Worm (Caenorhabditis elegans) whole organism, early embryonic: ENCODE data around the gene wars-1.

Experiments used
- B0310.2 ChIP-seq: sonication (generic microtip); optimal IDR thresholded peaks from 2 replicates; lab custom pipeline; 2016; ENCODE audit warnings: mild to moderate bottlenecking, missing genetic modification characterization, missing compliant biosample characterization
- F13C5.2 ChIP-seq: sonication (generic microtip); optimal IDR thresholded peaks from 2 replicates; lab custom pipeline; 2017; ENCODE audit warnings: mild to moderate bottlenecking, missing genetic modification characterization, inconsistent platforms, missing compliant biosample characterization
- aly-1 ChIP-seq: sonication (generic microtip); optimal IDR thresholded peaks from 2 replicates; lab custom pipeline; 2016; ENCODE audit warnings: missing genetic modification characterization, missing compliant biosample characterization
- ama-1 ChIP-seq: fragments of 150-350 bp; optimal IDR thresholded peaks from 2 replicates; lab custom pipeline; 2014
- ceh-13 ChIP-seq: fragments of 200-800 bp; sonication (Bioruptor generic); optimal IDR thresholded peaks from 2 replicates; lab custom pipeline; 2018; ENCODE audit warnings: mild to moderate bottlenecking, missing genetic modification characterization, missing compliant biosample characterization
- ets-7 ChIP-seq: sonication (generic microtip); optimal IDR thresholded peaks from 2 replicates; lab custom pipeline; 2016; ENCODE audit warnings: missing genotype, missing genetic modification characterization, missing compliant biosample characterization
- flt-1 ChIP-seq: fragments of 200-800 bp; sonication (Bioruptor generic); IDR thresholded peaks from 2 replicates; pipeline ENCODE4 v1.3.6; 2022; ENCODE audit warnings: missing genetic modification characterization, missing compliant biosample characterization
- hmbx-1 ChIP-seq: sonication (generic microtip); optimal IDR thresholded peaks from 2 replicates; lab custom pipeline; 2016; ENCODE audit warnings: mild to moderate bottlenecking, missing genetic modification characterization, missing compliant biosample characterization
- hmg-4 ChIP-seq: fragments of 200-800 bp; sonication (Bioruptor generic); optimal IDR thresholded peaks from 2 replicates; lab custom pipeline; 2018; ENCODE audit warnings: mild to moderate bottlenecking, missing genetic modification characterization, missing compliant biosample characterization
- pes-1 ChIP-seq: fragments of 200-800 bp; sonication (Bioruptor generic); IDR thresholded peaks from 2 replicates; pipeline ENCODE4 v1.3.6; 2022; ENCODE audit warnings: missing genetic modification reagents, missing genetic modification characterization, missing compliant biosample characterization
- scrt-1 ChIP-seq: fragments of 200-800 bp; sonication (Bioruptor generic); IDR thresholded peaks from 2 replicates; pipeline ENCODE4 v1.3.6; 2022; ENCODE audit warnings: missing genetic modification characterization, missing compliant biosample characterization
- sea-1 ChIP-seq: fragments of 200-800 bp; sonication (Bioruptor generic); conservative IDR thresholded peaks from 2 replicates; pipeline ENCODE4 v1.3.6; 2022; ENCODE audit warnings: missing genetic modification characterization, missing compliant biosample characterization
- tbx-11 ChIP-seq: fragments of 200-800 bp; sonication (Bioruptor generic); IDR thresholded peaks from 2 replicates; pipeline ENCODE4 v1.3.6; 2022; ENCODE audit warnings: missing genetic modification characterization, missing compliant biosample characterization
- tra-4 ChIP-seq: sonication (generic microtip); optimal IDR thresholded peaks from 2 replicates; lab custom pipeline; 2017; ENCODE audit warnings: missing genetic modification characterization, missing compliant biosample characterization

ce11 chrV:18827374-18827773 lies 31.6 kb downstream of the wars-1 start:
- TF ChIP-seq scrt-1 (GFP tag; lab: Robert Waterston, UW) (no peak), ama-1 (lab: Kevin White, UChicago) (no peak), hmbx-1 (tag; lab: Kevin White, UChicago) (no peak), F13C5.2 (tag; lab: Kevin White, UChicago) (no peak), ceh-13 (no peak), tra-4 (tag; lab: Kevin White, UChicago) (no peak), tbx-11 (GFP tag; lab: Robert Waterston, UW) (no peak), sea-1 (GFP tag; lab: Robert Waterston, UW) (no peak), pes-1 (GFP tag; lab: Robert Waterston, UW) (no peak), aly-1 (no peak), flt-1 (GFP tag; lab: Robert Waterston, UW) (no peak), hmg-4 (GFP tag; lab: Kevin White, UChicago) (no peak), ets-7 (tag; lab: Kevin White, UChicago) (no peak), B0310.2 (tag; lab: Kevin White, UChicago) (no peak)
